Fruit fly (Drosophila melanogaster): ENCODE measurements around the gene mrt.

dm6 chr3R:27270379-27271266 lies 11.8 kb downstream of the mrt start:
- no peak for TF ChIP-seq CG9948 (tag; optimal IDR thresholded peaks at IDR 0.05)
- TF ChIP-seq rn (GFP tag; IDR thresholded peaks at IDR 0.05): no peak
- TF ChIP-seq CG34367 (tag; optimal IDR thresholded peaks at IDR 0.05): no peak
- no peak for TF ChIP-seq Pif1A (GFP tag; optimal IDR thresholded peaks at IDR 0.05)
- TF ChIP-seq CG4496 (GFP tag; IDR thresholded peaks at IDR 0.05): no peak
- no peak for TF ChIP-seq fd96Ca (GFP tag; IDR thresholded peaks at IDR 0.05)
- TF ChIP-seq Ets98B (GFP tag; IDR thresholded peaks at IDR 0.05): peak; percentile 22; the same call in 1 of the 2 replicates
- peak; percentile 73 for TF ChIP-seq EcR (GFP tag; optimal IDR thresholded peaks at IDR 0.05)
- no peak for TF ChIP-seq Pif1B (GFP tag; optimal IDR thresholded peaks at IDR 0.05)
- no peak for TF ChIP-seq CG32121 (GFP tag; IDR thresholded peaks at IDR 0.05)

Data from whole organism, pupa.